Fruit fly (Drosophila melanogaster) Kc167 (cell line): ENCODE measurements around the gene CG42514.

Experiments
- Myc ChIP-seq: fragments of >200 bp; optimal IDR thresholded peaks from 2 replicates; lab custom pipeline; 2017; ENCODE audit warnings: missing external identifiers
- Sin3A ChIP-seq: fragments of >200 bp; optimal IDR thresholded peaks from 2 replicates; lab custom pipeline; 2018; ENCODE audit warnings: missing external identifiers
- h ChIP-seq: fragments of >200 bp; optimal IDR thresholded peaks from 3 replicates; lab custom pipeline; 2018; ENCODE audit warnings: missing external identifiers
- insv ChIP-seq: fragments of >200 bp; optimal IDR thresholded peaks from 3 replicates; lab custom pipeline; 2018; ENCODE audit warnings: missing external identifiers
- psq ChIP-seq: fragments of >200 bp; optimal IDR thresholded peaks from 2 replicates; lab custom pipeline; 2017; ENCODE audit warnings: missing external identifiers
- ttk ChIP-seq: sonication (Bioruptor generic); optimal IDR thresholded peaks from 2 replicates; lab custom pipeline; 2017; ENCODE audit warnings: missing external identifiers

The CG42514 gene

DNA sequence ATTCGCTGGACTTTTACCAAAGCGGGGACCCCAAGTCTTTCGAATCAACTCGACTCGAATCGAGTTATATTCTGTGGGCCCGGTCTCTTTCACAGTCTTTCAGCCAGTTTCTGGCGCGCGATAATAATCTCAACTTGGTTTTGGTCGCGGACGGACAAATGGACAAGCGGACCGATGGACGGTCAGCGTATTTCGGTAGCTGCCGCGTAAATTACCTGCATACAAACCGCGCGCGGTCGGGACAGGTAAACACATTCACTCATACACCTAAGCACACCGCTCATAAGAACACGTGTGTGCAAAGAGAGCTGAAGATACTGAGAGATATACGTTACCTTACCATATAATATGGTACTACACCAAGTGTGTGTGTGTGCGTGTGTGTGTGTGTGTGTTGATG is 6.8 kb downstream of the CG42514 start:
- no peak for TF ChIP-seq h (lab: Kevin White, UChicago)
- no peak for TF ChIP-seq insv
- no peak for TF ChIP-seq Sin3A
- no peak for TF ChIP-seq psq (lab: Kevin White, UChicago)
- no peak for TF ChIP-seq Myc (lab: Kevin White, UChicago)
- TF ChIP-seq ttk (lab: Kevin White, UChicago), result no peak

dm6 chr3L:16488483-16489258 is 7.4 kb downstream of the CG42514 start:
- no peak for TF ChIP-seq ttk (lab: Kevin White, UChicago)
- TF ChIP-seq h (lab: Kevin White, UChicago), result no peak
- TF ChIP-seq psq (lab: Kevin White, UChicago), result no peak
- no peak for TF ChIP-seq insv
- no peak for TF ChIP-seq Sin3A
- TF ChIP-seq Myc (lab: Kevin White, UChicago), result no peak

- TF ChIP-seq h (lab: Kevin White, UChicago), result no peak
- no peak for TF ChIP-seq Myc (lab: Kevin White, UChicago)
- no peak for TF ChIP-seq ttk (lab: Kevin White, UChicago)
- no peak for TF ChIP-seq insv
- no peak for TF ChIP-seq psq (lab: Kevin White, UChicago)
These were observed 8.2 kb downstream of the CG42514 start for dm6 chr3L:16487812-16488211.

DNA sequence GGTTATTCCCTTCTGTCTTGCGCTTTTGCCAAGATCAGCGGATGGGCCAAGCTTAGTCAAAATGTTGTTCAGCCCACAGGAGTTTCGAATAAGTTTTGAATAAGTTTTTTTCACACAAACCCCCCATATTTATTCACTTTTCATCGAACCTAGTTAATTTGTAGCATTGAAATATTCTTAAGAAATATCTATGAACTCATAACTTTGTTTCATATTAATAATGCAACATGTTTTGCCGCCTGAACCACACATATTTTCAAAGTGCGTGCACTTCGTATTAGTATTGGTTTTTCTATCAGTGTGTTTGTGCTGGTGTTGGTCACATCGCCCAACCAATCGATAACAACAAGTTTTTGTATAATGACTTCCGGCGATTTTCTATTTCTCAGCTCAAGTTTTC is 9.5 kb downstream of the CG42514 start:
- TF ChIP-seq insv, result no peak
- TF ChIP-seq psq (lab: Kevin White, UChicago), result no peak
- TF ChIP-seq Myc (lab: Kevin White, UChicago), result no peak
- TF ChIP-seq ttk (lab: Kevin White, UChicago), result no peak
- TF ChIP-seq h (lab: Kevin White, UChicago), result no peak
- TF ChIP-seq Sin3A, result no peak

dm6 chr3L:16484739-16485524 is 11.1 kb downstream of the CG42514 start:
- TF ChIP-seq insv (no peak), psq (lab: Kevin White, UChicago) (no peak), Sin3A (no peak), h (lab: Kevin White, UChicago) (no peak), ttk (lab: Kevin White, UChicago) (no peak), Myc (lab: Kevin White, UChicago) (no peak)

DNA sequence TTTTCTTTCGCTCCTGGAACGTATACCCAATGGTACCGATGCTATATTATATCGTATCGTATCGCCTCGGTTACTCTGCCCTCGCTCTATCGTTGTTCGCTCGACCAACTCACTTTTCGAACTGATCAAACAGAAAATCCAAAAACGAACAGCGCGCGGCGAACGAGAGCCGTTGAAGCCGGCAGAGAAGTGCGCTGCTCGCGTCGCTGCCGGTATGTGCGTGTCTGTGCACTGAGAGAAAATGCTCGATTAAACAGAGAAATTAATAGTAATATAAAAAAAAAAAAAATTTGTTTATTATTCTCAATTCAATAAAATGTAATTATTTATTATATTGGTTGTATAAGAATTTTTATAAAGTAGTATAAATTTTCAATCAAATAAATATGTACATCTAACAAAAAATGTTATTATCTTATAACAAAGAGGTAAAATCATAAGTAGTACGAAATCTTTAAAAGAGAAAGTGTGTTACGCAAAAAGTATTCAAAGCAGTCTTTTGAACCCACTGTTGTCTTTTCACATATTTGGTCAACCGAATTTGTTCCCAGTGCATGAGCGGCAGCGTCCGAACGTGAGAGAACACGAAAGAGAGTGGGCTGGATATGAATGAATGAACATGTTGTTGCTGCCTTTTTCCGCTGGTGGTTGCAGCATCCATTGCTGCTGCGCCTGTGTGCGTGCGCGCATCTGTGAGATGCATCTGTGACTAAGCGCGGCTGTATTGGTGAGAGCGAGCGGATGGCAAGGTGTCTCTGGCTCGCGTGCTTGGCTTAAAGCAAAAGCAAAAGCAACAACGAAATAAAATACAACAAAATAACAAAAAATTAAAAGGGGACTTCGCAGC is 12.3 kb downstream of the CG42514 start, which contains the start of gene aos:
Gene aos (minus strand): TSS at position 127 of the 847 bp plus-strand sequence.
- no peak for TF ChIP-seq Sin3A
- no peak for TF ChIP-seq psq (lab: Kevin White, UChicago)
- TF ChIP-seq h (lab: Kevin White, UChicago), result no peak
- TF ChIP-seq ttk (lab: Kevin White, UChicago), result no peak
- no peak for TF ChIP-seq Myc (lab: Kevin White, UChicago)
- TF ChIP-seq insv, result no peak

- TF ChIP-seq Sin3A (no peak), psq (lab: Kevin White, UChicago) (no peak), ttk (lab: Kevin White, UChicago) (no peak), h (lab: Kevin White, UChicago) (no peak), insv (no peak), Myc (lab: Kevin White, UChicago) (no peak)
These were observed 13.9 kb downstream of the CG42514 start for dm6 chr3L:16482167-16482566.

DNA sequence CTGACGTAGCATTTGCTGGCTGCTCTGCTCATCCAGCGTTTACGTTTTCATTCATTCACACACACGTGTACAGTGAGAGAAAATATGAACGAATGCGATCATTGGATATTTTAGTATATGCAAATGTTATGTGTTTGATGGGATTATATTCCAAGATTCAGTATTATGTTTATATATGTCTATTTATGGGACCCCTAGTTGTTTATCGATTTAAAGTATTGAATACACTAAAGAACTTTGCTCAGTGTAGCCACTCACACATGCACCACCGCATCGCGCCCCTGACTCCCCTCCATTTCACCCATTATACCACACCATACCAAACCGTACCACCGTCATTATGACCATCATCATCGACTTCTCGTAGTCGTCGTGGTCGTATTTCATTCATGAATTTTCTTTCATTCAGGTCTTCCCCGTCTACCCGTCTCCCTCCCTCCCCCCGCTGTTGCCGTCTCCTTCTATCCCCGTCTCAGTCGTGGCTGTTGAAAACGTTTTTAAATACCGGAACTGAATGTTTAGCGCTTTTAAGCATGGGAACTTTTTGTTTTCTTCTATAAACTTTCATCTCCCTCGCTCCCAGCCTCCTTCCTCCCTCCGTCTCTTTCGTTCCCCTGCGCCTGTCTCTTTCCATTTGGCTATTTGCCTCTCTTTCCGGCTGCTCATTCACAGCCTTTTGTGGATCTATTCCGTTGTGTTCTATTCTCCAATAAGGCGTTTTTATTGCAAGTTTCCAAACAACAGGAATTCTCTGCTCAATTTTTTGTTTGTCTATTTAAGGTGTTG is 15.4 kb downstream of the CG42514 start:
- TF ChIP-seq Myc (lab: Kevin White, UChicago) (no peak), h (lab: Kevin White, UChicago) (no peak), ttk (lab: Kevin White, UChicago) (no peak), psq (lab: Kevin White, UChicago) (no peak), insv (no peak), Sin3A (no peak)

dm6 chr3L:16478608-16479203 is 17.3 kb downstream of the CG42514 start:
- TF ChIP-seq insv (no peak), ttk (lab: Kevin White, UChicago) (no peak), psq (lab: Kevin White, UChicago) (no peak), Myc (lab: Kevin White, UChicago) (no peak), Sin3A (no peak), h (lab: Kevin White, UChicago) (no peak)

DNA sequence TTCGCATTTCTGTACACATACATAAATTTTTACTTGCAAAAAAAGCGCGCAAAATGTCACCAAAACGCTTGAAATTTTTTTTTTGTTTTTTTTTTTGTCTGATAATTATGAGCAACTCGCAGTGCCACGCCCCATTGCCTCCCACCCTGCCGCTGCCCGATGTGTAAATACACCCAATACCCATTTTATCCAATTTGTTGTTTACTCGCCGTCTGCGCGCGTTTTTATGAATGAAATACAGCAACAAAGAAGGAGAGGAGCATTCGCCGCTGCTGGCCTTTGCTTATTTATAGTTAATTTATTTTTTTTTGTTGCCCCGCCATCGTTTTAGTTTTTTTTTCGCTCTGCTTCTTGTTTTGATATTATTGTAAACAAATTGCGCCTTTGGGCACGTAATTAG is 18.3 kb downstream of the CG42514 start:
- TF ChIP-seq ttk (lab: Kevin White, UChicago), result no peak
- no peak for TF ChIP-seq psq (lab: Kevin White, UChicago)
- no peak for TF ChIP-seq Sin3A
- TF ChIP-seq Myc (lab: Kevin White, UChicago), result no peak
